Worm (Caenorhabditis elegans) whole organism, L2 larva: ENCODE measurements around the gene acp-3.

ENCODE experiments used
- R02D3.7 ChIP-seq: fragments of 150-350 bp; optimal IDR thresholded peaks from 2 replicates; lab custom pipeline; 2014; ENCODE audit warnings: missing biosample characterization, missing genetic modification characterization
- alr-1 ChIP-seq: fragments of 150-350 bp; optimal IDR thresholded peaks from 2 replicates; lab custom pipeline; 2014; ENCODE audit warnings: missing biosample characterization, missing genetic modification characterization
- aly-2 ChIP-seq: fragments of 150-350 bp; optimal IDR thresholded peaks from 2 replicates; lab custom pipeline; 2014; ENCODE audit warnings: missing biosample characterization, missing genetic modification characterization
- nhr-10 ChIP-seq: sonication (generic microtip); optimal IDR thresholded peaks from 2 replicates; lab custom pipeline; 2017; ENCODE audit warnings: missing biosample characterization, missing genetic modification characterization
- nhr-129 ChIP-seq: fragments of 150-350 bp; optimal IDR thresholded peaks from 2 replicates; lab custom pipeline; 2014; ENCODE audit warnings: missing biosample characterization, missing genetic modification characterization
- nhr-237 ChIP-seq: fragments of 150-350 bp; optimal IDR thresholded peaks from 2 replicates; lab custom pipeline; 2014; ENCODE audit warnings: missing biosample characterization, missing genetic modification characterization
- nhr-77 ChIP-seq: fragments of 150-350 bp; optimal IDR thresholded peaks from 2 replicates; lab custom pipeline; 2014; ENCODE audit warnings: missing biosample characterization, missing genetic modification characterization
- peb-1 ChIP-seq: fragments of 150-350 bp; optimal IDR thresholded peaks from 2 replicates; lab custom pipeline; 2014; ENCODE audit warnings: missing biosample characterization, missing genetic modification characterization
- skn-1 ChIP-seq: sonication (generic microtip); optimal IDR thresholded peaks from 2 replicates; lab custom pipeline; 2017; ENCODE audit warnings: missing biosample characterization, missing genetic modification characterization
- sma-3 ChIP-seq: sonication (generic microtip); optimal IDR thresholded peaks from 2 replicates; lab custom pipeline; 2016; ENCODE audit warnings: missing genetic modification reagents, missing genetic modification characterization, missing compliant biosample characterization
- snpc-4 ChIP-seq: fragments of 150-350 bp; optimal IDR thresholded peaks from 2 replicates; lab custom pipeline; 2014; ENCODE audit warnings: missing biosample characterization, missing genetic modification characterization
- unc-62 ChIP-seq: fragments of 150-350 bp; optimal IDR thresholded peaks from 2 replicates; lab custom pipeline; 2014; ENCODE audit warnings: missing biosample characterization, missing genetic modification reagents, missing genetic modification characterization

- TF ChIP-seq nhr-10 (tag; lab: Kevin White, UChicago) (no peak), R02D3.7 (tag; lab: Kevin White, UChicago) (no peak), skn-1 (tag; lab: Kevin White, UChicago) (no peak), unc-62 (GFP tag; lab: Kevin White, UChicago) (no peak), nhr-129 (tag; lab: Kevin White, UChicago) (no peak), snpc-4 (tag; lab: Kevin White, UChicago) (no peak), peb-1 (tag; lab: Kevin White, UChicago) (no peak), aly-2 (tag; lab: Kevin White, UChicago) (no peak), sma-3 (GFP tag; lab: Kevin White, UChicago) (no peak), nhr-77 (tag; lab: Kevin White, UChicago) (no peak), alr-1 (tag; lab: Kevin White, UChicago) (no peak), nhr-237 (tag; lab: Kevin White, UChicago) (no peak)
These were observed 8.3 kb downstream of the acp-3 start, which contains the start of gene F14E5.2 for ce11 chrII:8428758-8428946.
